Fruit fly (Drosophila melanogaster) whole organism, embryonic: ENCODE results near the gene RabX5.

Experiments
- Atf3 ChIP-seq: fragments of 200-800 bp; sonication (Bioruptor generic); optimal IDR thresholded peaks from 3 replicates; lab custom pipeline; 2016; ENCODE audit warnings: missing biosample characterization, missing genetic modification characterization
- Bteb2 ChIP-seq: fragments of 200-800 bp; sonication (Bioruptor generic); optimal IDR thresholded peaks from 2 replicates; lab custom pipeline; 2016; ENCODE audit warnings: missing biosample characterization, missing genetic modification characterization
- CG11398 ChIP-seq: fragments of 200-800 bp; sonication (Bioruptor generic); optimal IDR thresholded peaks from 2 replicates; lab custom pipeline; 2016; ENCODE audit warnings: missing biosample characterization, missing genetic modification characterization
- CG12219 ChIP-seq: fragments of 200-800 bp; sonication (Bioruptor generic); optimal IDR thresholded peaks from 3 replicates; lab custom pipeline; 2018; ENCODE audit warnings: missing biosample characterization, mild to moderate bottlenecking, missing genetic modification characterization
- CG13123 ChIP-seq: fragments of 200-800 bp; sonication (Bioruptor generic); optimal IDR thresholded peaks from 2 replicates; lab custom pipeline; 2016; ENCODE audit warnings: missing biosample characterization, missing genetic modification characterization
- CG13296 ChIP-seq: fragments of 200-800 bp; sonication (Bioruptor generic); optimal IDR thresholded peaks from 3 replicates; lab custom pipeline; 2018; ENCODE audit warnings: missing biosample characterization, mild to moderate bottlenecking, missing genetic modification characterization
- CG13894 ChIP-seq: fragments of 200-800 bp; sonication (Bioruptor generic); optimal IDR thresholded peaks from 3 replicates; lab custom pipeline; 2018; ENCODE audit warnings: missing biosample characterization, mild to moderate bottlenecking, missing genetic modification characterization, moderate library complexity
- CG14014 ChIP-seq: fragments of 200-800 bp; sonication (Bioruptor generic); IDR thresholded peaks from 2 replicates; pipeline ENCODE4 v1.3.6; 2022; ENCODE audit warnings: missing biosample characterization, missing genetic modification characterization
- CG15479 ChIP-seq: fragments of 200-800 bp; sonication (Bioruptor generic); optimal IDR thresholded peaks from 3 replicates; lab custom pipeline; 2019; ENCODE audit warnings: missing biosample characterization, mild to moderate bottlenecking, missing genetic modification characterization, moderate library complexity
- CG17361 ChIP-seq: fragments of 200-800 bp; sonication (Bioruptor generic); IDR thresholded peaks from 3 replicates; pipeline ENCODE4 v1.3.6; 2022; ENCODE audit warnings: missing biosample characterization, missing genetic modification characterization
- CG17829 ChIP-seq: fragments of 200-800 bp; optimal IDR thresholded peaks from 2 replicates; lab custom pipeline; 2019; ENCODE audit warnings: missing biosample characterization, mild to moderate bottlenecking, missing genetic modification characterization, moderate library complexity
- CG3065 ChIP-seq: fragments of 200-800 bp; sonication (Bioruptor generic); optimal IDR thresholded peaks from 2 replicates; lab custom pipeline; 2016; ENCODE audit warnings: missing biosample characterization, missing genetic modification characterization
- CG31365 ChIP-seq: fragments of 200-800 bp; sonication (Bioruptor generic); optimal IDR thresholded peaks from 2 replicates; lab custom pipeline; 2018; ENCODE audit warnings: missing biosample characterization, mild to moderate bottlenecking, missing genetic modification characterization
- CG31388 ChIP-seq: fragments of 200-800 bp; sonication (Bioruptor generic); optimal IDR thresholded peaks from 2 replicates; lab custom pipeline; 2016; ENCODE audit warnings: missing biosample characterization, missing genetic modification characterization
- CG6689 ChIP-seq: fragments of 200-800 bp; sonication (Bioruptor generic); IDR thresholded peaks from 2 replicates; pipeline ENCODE4 v1.3.6; 2022; ENCODE audit warnings: missing biosample characterization, missing genetic modification characterization
- CrebB ChIP-seq: fragments of 200-800 bp; sonication (Bioruptor generic); optimal IDR thresholded peaks from 3 replicates; lab custom pipeline; 2018; ENCODE audit warnings: missing biosample characterization, mild to moderate bottlenecking, missing genetic modification characterization
- D19A ChIP-seq: fragments of 200-800 bp; optimal IDR thresholded peaks from 3 replicates; lab custom pipeline; 2019; ENCODE audit warnings: missing biosample characterization, mild to moderate bottlenecking, missing genetic modification characterization, moderate library complexity
- Dfd ChIP-seq, 2 experiments: fragments of >200 bp; optimal IDR thresholded peaks; 2 replicates each; lab custom pipeline; 2017; ENCODE audit warnings: missing biosample characterization in 2 of 2, missing genetic modification characterization in 2 of 2
- Dip2 ChIP-seq: fragments of 200-800 bp; sonication (Bioruptor generic); IDR thresholded peaks from 2 replicates; pipeline ENCODE4 v1.3.6; 2022; ENCODE audit warnings: missing biosample characterization, missing genetic modification characterization
- Doc2 ChIP-seq: fragments of 200-800 bp; sonication (Bioruptor generic); IDR thresholded peaks from 2 replicates; pipeline ENCODE4 v1.3.6; 2022; ENCODE audit warnings: missing biosample characterization, missing genetic modification characterization
- Dref ChIP-seq: fragments of 200-800 bp; sonication (Bioruptor generic); IDR thresholded peaks from 2 replicates; pipeline ENCODE4 v1.3.6; 2022; ENCODE audit warnings: missing biosample characterization, missing genetic modification characterization
- Ets65A ChIP-seq: fragments of 200-800 bp; sonication (Bioruptor generic); peaks from one replicate; lab custom pipeline; 2016; ENCODE audit warnings: missing biosample characterization, missing genetic modification characterization
- GATAe ChIP-seq: fragments of 200-800 bp; sonication (Bioruptor generic); conservative IDR thresholded peaks from 2 replicates; pipeline ENCODE4 v1.3.6; 2022; ENCODE audit warnings: missing biosample characterization, missing genetic modification characterization
- Gsc ChIP-seq: fragments of 200-800 bp; sonication (Bioruptor generic); IDR thresholded peaks from 2 replicates; pipeline ENCODE4 v1.3.6; 2022; ENCODE audit warnings: missing biosample characterization, missing genetic modification characterization
- HLHmδ ChIP-seq: fragments of 200-800 bp; sonication (Bioruptor generic); optimal IDR thresholded peaks from 2 replicates; lab custom pipeline; 2018; ENCODE audit warnings: missing biosample characterization, mild to moderate bottlenecking, missing genetic modification characterization, moderate library complexity
- Hand ChIP-seq: fragments of 200-800 bp; sonication (Bioruptor generic); optimal IDR thresholded peaks from 2 replicates; lab custom pipeline; 2017; ENCODE audit warnings: mild to moderate bottlenecking, missing biosample characterization, missing genetic modification reagents, missing genetic modification characterization
- Hr51 ChIP-seq, 2 experiments: fragments of 200-800 bp; sonication (Bioruptor generic); optimal IDR thresholded peaks; 2 replicates in 1 of 2; 3 replicates in 1 of 2; lab custom pipeline; 2016 to 2018; ENCODE audit warnings: missing biosample characterization in 2 of 2, missing genetic modification characterization in 2 of 2, mild to moderate bottlenecking in 1 of 2, moderate library complexity in 1 of 2
- Mad ChIP-seq: fragments of 200-800 bp; sonication (Bioruptor generic); optimal IDR thresholded peaks from 2 replicates; lab custom pipeline; 2016; ENCODE audit warnings: missing biosample characterization, missing genetic modification characterization
- NC2α ChIP-seq: fragments of 200-800 bp; sonication (Bioruptor generic); optimal IDR thresholded peaks from 2 replicates; lab custom pipeline; 2016; ENCODE audit warnings: missing biosample characterization, missing genetic modification characterization
- Nf-YC ChIP-seq: fragments of 200-800 bp; optimal IDR thresholded peaks from 3 replicates; lab custom pipeline; 2019; ENCODE audit warnings: missing biosample characterization, mild to moderate bottlenecking, missing genetic modification characterization, moderate library complexity
- ab ChIP-seq: fragments of 200-800 bp; sonication (Bioruptor generic); optimal IDR thresholded peaks from 2 replicates; lab custom pipeline; 2016; ENCODE audit warnings: missing biosample characterization, missing genetic modification characterization
- ac ChIP-seq: fragments of 200-800 bp; sonication (Bioruptor generic); optimal IDR thresholded peaks from 3 replicates; lab custom pipeline; 2017; ENCODE audit warnings: missing biosample characterization, mild to moderate bottlenecking, missing genetic modification characterization
- br ChIP-seq: fragments of >200 bp; optimal IDR thresholded peaks from 2 replicates; lab custom pipeline; 2017
- cad ChIP-seq: fragments of >200 bp; optimal IDR thresholded peaks from 2 replicates; lab custom pipeline; 2017; ENCODE audit warnings: missing biosample characterization, missing genetic modification characterization
- caup ChIP-seq: fragments of 200-800 bp; sonication (Bioruptor generic); optimal IDR thresholded peaks from 3 replicates; lab custom pipeline; 2017; ENCODE audit warnings: missing biosample characterization, mild to moderate bottlenecking, missing genetic modification characterization, moderate library complexity; ENCODE audit not compliant: severe bottlenecking
- chinmo ChIP-seq: fragments of 200-800 bp; sonication (Bioruptor generic); IDR thresholded peaks from 4 replicates; pipeline ENCODE4 v1.3.6; 2022; ENCODE audit warnings: missing biosample characterization, missing genetic modification characterization; ENCODE audit not compliant: partially characterized antibody
- da ChIP-seq: fragments of 200-800 bp; sonication (Bioruptor generic); optimal IDR thresholded peaks from 2 replicates; lab custom pipeline; 2016; ENCODE audit warnings: missing biosample characterization, missing genetic modification characterization
- dan ChIP-seq: fragments of 200-800 bp; sonication (Bioruptor generic); IDR thresholded peaks from 2 replicates; pipeline ENCODE4 v1.3.6; 2022; ENCODE audit warnings: missing biosample characterization, missing genetic modification characterization
- dimm ChIP-seq: fragments of 200-800 bp; sonication (Bioruptor generic); IDR thresholded peaks from 2 replicates; pipeline ENCODE4 v1.3.6; 2022; ENCODE audit warnings: missing biosample characterization, missing genetic modification characterization
- fd3F ChIP-seq: fragments of 200-800 bp; sonication (Bioruptor generic); optimal IDR thresholded peaks from 2 replicates; lab custom pipeline; 2018; ENCODE audit warnings: missing biosample characterization, mild to moderate bottlenecking, missing genetic modification characterization, moderate library complexity
- kah ChIP-seq: fragments of 200-800 bp; sonication (Bioruptor generic); optimal IDR thresholded peaks from 2 replicates; lab custom pipeline; 2018; ENCODE audit warnings: missing biosample characterization, mild to moderate bottlenecking, missing genetic modification characterization
- ken ChIP-seq: fragments of 200-800 bp; sonication (Bioruptor generic); IDR thresholded peaks from 3 replicates; pipeline ENCODE4 v1.3.6; 2022; ENCODE audit warnings: missing biosample characterization, missing genetic modification characterization
- luna ChIP-seq: fragments of 200-800 bp; sonication (Bioruptor generic); optimal IDR thresholded peaks from 2 replicates; lab custom pipeline; 2016; ENCODE audit warnings: missing biosample characterization, missing genetic modification characterization
- maf-S ChIP-seq: fragments of 200-800 bp; sonication (Bioruptor generic); optimal IDR thresholded peaks from 2 replicates; lab custom pipeline; 2016; ENCODE audit warnings: missing biosample characterization, missing genetic modification characterization
- nmo ChIP-seq: fragments of 200-800 bp; sonication (Bioruptor generic); optimal IDR thresholded peaks from 2 replicates; lab custom pipeline; 2018; ENCODE audit warnings: missing biosample characterization, mild to moderate bottlenecking, missing genetic modification characterization, moderate library complexity
- org-1 ChIP-seq: fragments of 200-800 bp; sonication (Bioruptor generic); optimal IDR thresholded peaks from 2 replicates; lab custom pipeline; 2017; ENCODE audit warnings: missing biosample characterization, missing genetic modification characterization
- slbo ChIP-seq: fragments of 200-800 bp; sonication (Bioruptor generic); IDR thresholded peaks from 2 replicates; pipeline ENCODE4 v1.3.6; 2022; ENCODE audit warnings: missing biosample characterization, missing genetic modification characterization
- so ChIP-seq: fragments of 200-800 bp; sonication (Bioruptor generic); IDR thresholded peaks from 3 replicates; pipeline ENCODE4 v1.3.6; 2022; ENCODE audit warnings: missing biosample characterization, missing genetic modification characterization
- ssp ChIP-seq: fragments of 200-800 bp; sonication (Bioruptor generic); IDR thresholded peaks from 2 replicates; pipeline ENCODE4 v1.3.6; 2022; ENCODE audit warnings: missing biosample characterization, missing genetic modification characterization
- wdn ChIP-seq: fragments of 200-800 bp; sonication (Bioruptor generic); IDR thresholded peaks from 2 replicates; pipeline ENCODE4 v1.3.6; 2022; ENCODE audit warnings: missing biosample characterization, missing genetic modification characterization
- zf30C ChIP-seq: fragments of 200-800 bp; sonication (Bioruptor generic); optimal IDR thresholded peaks from 3 replicates; lab custom pipeline; 2018; ENCODE audit warnings: missing biosample characterization, mild to moderate bottlenecking, missing genetic modification characterization

Gene RabX5

dm6 chr3L:1639185-1639812 lies 30.6 kb downstream of the RabX5 start, which contains the start of the genes Mettl2 and Bgb (continued):
- TF ChIP-seq CG31388 (GFP tag; lab: Kevin White, UChicago) (peak; percentile 43), Atf3 (GFP tag; lab: Kevin White, UChicago) (peak; percentile 71), Mad (GFP tag; lab: Kevin White, UChicago) (peak; percentile 69), CG13296 (GFP tag; lab: Kevin White, UChicago) (peak; percentile 13), Nf-YC (tag; lab: Kevin White, UChicago) (peak; percentile 62), CG12219 (GFP tag; lab: Kevin White, UChicago) (no peak), CG11398 (GFP tag; lab: Kevin White, UChicago) (no peak), CG13894 (tag; lab: Kevin White, UChicago) (peak; percentile 45), dan (GFP tag; lab: Robert Waterston, UW) (peak; percentile 40; the same call in 1 of the 2 replicates), CG6689 (GFP tag; lab: Robert Waterston, UW) (peak; percentile 88), dimm (GFP tag; lab: Robert Waterston, UW) (no peak), nmo (peak; percentile 83), kah (no peak), CG17361 (GFP tag; lab: Robert Waterston, UW) (peak; percentile 91), CG31365 (tag; lab: Kevin White, UChicago) (no peak), NC2α (GFP tag; lab: Kevin White, UChicago) (peak; percentile 23), Dip2 (GFP tag; lab: Robert Waterston, UW) (no peak), Doc2 (GFP tag; lab: Robert Waterston, UW) (peak; percentile 57; the same call in 1 of the 2 replicates), Ets65A (GFP tag; lab: Kevin White, UChicago) (peak; percentile 98), CG14014 (peak; percentile 75), Bteb2 (peak; percentile 56), wdn (GFP tag; lab: Robert Waterston, UW) (peak; percentile 59; the same call in 1 of the 2 replicates), Dref (GFP tag; lab: Robert Waterston, UW) (no peak), CrebB (tag; lab: Kevin White, UChicago) (no peak), caup (peak; percentile 53), Dfd (GFP tag; optimal IDR thresholded peaks at IDR 0.05; lab: Kevin White, UChicago) (no peak), Gsc (GFP tag; lab: Robert Waterston, UW) (peak; percentile 64), ac (GFP tag; lab: Kevin White, UChicago) (no peak), Hand (GFP tag; lab: Kevin White, UChicago) (no peak), org-1 (GFP tag; lab: Kevin White, UChicago) (peak; percentile 13), so (GFP tag; lab: Robert Waterston, UW) (no peak; the same call in 2 of the 3 replicates), da (GFP tag; lab: Kevin White, UChicago) (peak; percentile 61), luna (GFP tag; lab: Kevin White, UChicago) (peak; percentile 21), CG13123 (GFP tag; lab: Kevin White, UChicago) (peak; percentile 50), HLHmδ (no peak), maf-S (GFP tag; lab: Kevin White, UChicago) (peak; percentile 80), zf30C (no peak), br (no peak), chinmo (no peak), CG3065 (GFP tag; lab: Kevin White, UChicago) (peak; percentile 0), slbo (peak; percentile 89), ken (peak; percentile 76), CG17829 (tag; lab: Kevin White, UChicago) (peak; percentile 77), CG15479 (no peak), GATAe (peak; percentile 70), cad (no peak), ssp (GFP tag; lab: Robert Waterston, UW) (peak; percentile 75), ab (GFP tag; lab: Kevin White, UChicago) (peak; percentile 49), Hr51 (GFP tag; optimal IDR thresholded peaks at IDR 0.05; lab: Kevin White, UChicago) (peak; percentile 60 to 68), D19A (tag; lab: Kevin White, UChicago) (no peak), fd3F (GFP tag; lab: Kevin White, UChicago) (peak; percentile 61)
